Worm (Caenorhabditis elegans): Measurements from ENCODE around the gene Y38F1A.2.

- no peak for TF ChIP-seq him-1 (tag; optimal IDR thresholded peaks at IDR 0.05)
- TF ChIP-seq dao-5 (tag; optimal IDR thresholded peaks at IDR 0.05), result no peak
Observed at ce11 chrII:12939161-12939560, 15.6 kb upstream of the Y38F1A.2 start.
